Fruit fly (Drosophila melanogaster) whole organism, larva: ENCODE results near the gene CG9338.

Experiments
- noc ChIP-seq: fragments of 200-800 bp; sonication (Bioruptor generic); optimal IDR thresholded peaks from 3 replicates; lab custom pipeline; 2019; ENCODE audit warnings: missing biosample characterization, mild to moderate bottlenecking, missing genetic modification characterization, moderate library complexity

CG9338 gene

dm6 chr2L:20864764-20865265 lies at the start of gene CG9338:
CG9338 (plus strand) TSS chr2L:20865215.
- TF ChIP-seq noc (tag; lab: Kevin White, UChicago): peak; percentile 90

- TF ChIP-seq noc (tag; lab: Kevin White, UChicago): no peak
Observed at dm6 chr2L:20816140-20816539, 48.9 kb upstream of the CG9338 start, which contains the start of gene CG33322. CG33322 (minus strand) TSS chr2L:20816240.

dm6 chr2L:20817170-20817569 lies 47.8 kb upstream of the CG9338 start, which contains the start of gene CheB38b:
CheB38b (minus strand) TSS chr2L:20817270.
- TF ChIP-seq noc (tag; lab: Kevin White, UChicago): no peak

dm6 chr2L:20818432-20818831 lies 46.6 kb upstream of the CG9338 start, which contains the start of gene CheB38a:
CheB38a (minus strand) TSS chr2L:20818532.
- TF ChIP-seq noc (tag; lab: Kevin White, UChicago): no peak

- no peak for TF ChIP-seq noc (tag; lab: Kevin White, UChicago)
Observed at dm6 chr2L:20820767-20821166, 44.2 kb upstream of the CG9338 start, which contains the start of gene CheB38c. CheB38c (minus strand) TSS chr2L:20820867.

- TF ChIP-seq noc (tag; lab: Kevin White, UChicago): no peak
Observed at dm6 chr2L:20821249-20822024, 43.6 kb upstream of the CG9338 start.

dm6 chr2L:20822025-20822371 lies 43.0 kb upstream of the CG9338 start:
- no peak for TF ChIP-seq noc (tag; lab: Kevin White, UChicago)

dm6 chr2L:20822489-20823195 lies 42.4 kb upstream of the CG9338 start, which contains the start of gene CG9331:
CG9331 (plus strand) TSS chr2L:20822828.
- TF ChIP-seq noc (tag; lab: Kevin White, UChicago): peak; percentile 35

dm6 chr2L:20823196-20824105 lies 41.6 kb upstream of the CG9338 start:
- peak; percentile 15 for TF ChIP-seq noc (tag; lab: Kevin White, UChicago)

- TF ChIP-seq noc (tag; lab: Kevin White, UChicago): no peak
Observed at dm6 chr2L:20824136-20824789, 40.8 kb upstream of the CG9338 start.

dm6 chr2L:20825265-20825664 lies 39.8 kb upstream of the CG9338 start:
- TF ChIP-seq noc (tag; lab: Kevin White, UChicago): peak; percentile 16

dm6 chr2L:20826226-20826625 lies 38.8 kb upstream of the CG9338 start:
- TF ChIP-seq noc (tag; lab: Kevin White, UChicago): no peak

- no peak for TF ChIP-seq noc (tag; lab: Kevin White, UChicago)
Observed at dm6 chr2L:20827045-20827444, 38.0 kb upstream of the CG9338 start.

- no peak for TF ChIP-seq noc (tag; lab: Kevin White, UChicago)
Observed at dm6 chr2L:20828701-20829100, 36.3 kb upstream of the CG9338 start.

- TF ChIP-seq noc (tag; lab: Kevin White, UChicago): no peak
Observed at dm6 chr2L:20829309-20829708, 35.7 kb upstream of the CG9338 start, which contains the start of gene CG31673. CG31673 (plus strand) TSS chr2L:20829609.
